Worm (Caenorhabditis elegans): Measurements from ENCODE around the gene cyp-29A4.

Gene cyp-29A4

ce11 chrV:9625122-9625521 lies 29.4 kb upstream of the cyp-29A4 start, which contains the start of gene idpc-4:
TSS of gene idpc-4 (plus strand) at chrV:9625422.
- no peak for TF ChIP-seq K12H6.12 (tag; optimal IDR thresholded peaks at IDR 0.05)
- no peak for TF ChIP-seq sea-2 (GFP tag; IDR thresholded peaks at IDR 0.05)
- TF ChIP-seq mel-28 (tag; optimal IDR thresholded peaks at IDR 0.05; ENCODE audit: borderline replicate concordance) = no peak
- TF ChIP-seq attf-6 (GFP tag; IDR thresholded peaks at IDR 0.05) = no peak
- no peak for TF ChIP-seq ceh-100 (GFP tag; IDR thresholded peaks at IDR 0.05)
- TF ChIP-seq cebp-2 (GFP tag; IDR thresholded peaks at IDR 0.05) = no peak
- no peak for TF ChIP-seq atf-7 (tag; optimal IDR thresholded peaks at IDR 0.05)
- no peak for TF ChIP-seq hlh-12 (tag; optimal IDR thresholded peaks at IDR 0.05)
- no peak for TF ChIP-seq lsl-1 (GFP tag; optimal IDR thresholded peaks at IDR 0.05)
- no peak for TF ChIP-seq mes-4 (tag; optimal IDR thresholded peaks at IDR 0.05)
- TF ChIP-seq ceh-27 (GFP tag; optimal IDR thresholded peaks at IDR 0.05) = no peak
- TF ChIP-seq madf-6 (GFP tag; IDR thresholded peaks at IDR 0.05) = no peak
- no peak for TF ChIP-seq tbp1 (GFP tag; optimal IDR thresholded peaks at IDR 0.05)
- TF ChIP-seq zfh-2 (GFP tag; conservative IDR thresholded peaks at IDR 0.05) = no peak
- TF ChIP-seq hmg-20 (GFP tag; IDR thresholded peaks at IDR 0.05) = no peak
- no peak for TF ChIP-seq ceh-91 (GFP tag; IDR thresholded peaks at IDR 0.05)

- TF ChIP-seq F37B4.10 (GFP tag; IDR thresholded peaks at IDR 0.05) = 0 out of 2 replicates have a peak, but pooled peaks have one; percentile 4
- TF ChIP-seq snpc-1.3 (tag; optimal IDR thresholded peaks at IDR 0.05; ENCODE audit: insufficient read depth) = no peak
- TF ChIP-seq F55B11.4 (tag; optimal IDR thresholded peaks at IDR 0.05; ENCODE audit: borderline replicate concordance, insufficient read depth) = no peak
- TF ChIP-seq attf-3 (GFP tag; conservative IDR thresholded peaks at IDR 0.05) = no peak
- no peak for TF ChIP-seq ekl-4 (GFP tag; IDR thresholded peaks at IDR 0.05)
- TF ChIP-seq cebp-2 (GFP tag; IDR thresholded peaks at IDR 0.05) = no peak
- TF ChIP-seq madf-10 (tag; optimal IDR thresholded peaks at IDR 0.05) = no peak
- no peak for TF ChIP-seq rpc-1 (optimal IDR thresholded peaks at IDR 0.05)
- no peak for TF ChIP-seq rpc-1 (tag; optimal IDR thresholded peaks at IDR 0.05)
- peak; percentile 92 for TF ChIP-seq egrh-3 (GFP tag; IDR thresholded peaks at IDR 0.05)
- peak; percentile 32 for TF ChIP-seq chd-7 (tag; optimal IDR thresholded peaks at IDR 0.05)
- TF ChIP-seq T07F8.4 (tag; optimal IDR thresholded peaks at IDR 0.05) = no peak
- no peak for TF ChIP-seq Y56A3A.18 (GFP tag; IDR thresholded peaks at IDR 0.05)
- peak; percentile 13 for TF ChIP-seq ceh-27 (GFP tag; optimal IDR thresholded peaks at IDR 0.05)
- 0 out of 2 replicates have a peak, but pooled peaks have one; percentile 34 for TF ChIP-seq dox-1 (GFP tag; IDR thresholded peaks at IDR 0.05)
- no peak for TF ChIP-seq B0035.1 (tag; optimal IDR thresholded peaks at IDR 0.05)
- no peak for TF ChIP-seq tbx-9 (tag; optimal IDR thresholded peaks at IDR 0.05; ENCODE audit: borderline replicate concordance)
- TF ChIP-seq zfh-2 (GFP tag; conservative IDR thresholded peaks at IDR 0.05) = peak; percentile 93
- TF ChIP-seq B0336.3 (GFP tag; IDR thresholded peaks at IDR 0.05) = no peak
- TF ChIP-seq efl-1 (GFP tag; optimal IDR thresholded peaks at IDR 0.05) = no peak
- TF ChIP-seq lag-1 (GFP tag; IDR thresholded peaks at IDR 0.05) = no peak
- 0 out of 2 replicates have a peak, but pooled peaks have one; percentile 41 for TF ChIP-seq ztf-25 (GFP tag; IDR thresholded peaks at IDR 0.05)
- 0 out of 2 replicates have a peak, but pooled peaks have one; percentile 10 for TF ChIP-seq D2030.7 (GFP tag; IDR thresholded peaks at IDR 0.05)
- TF ChIP-seq hmg-1.2 (GFP tag; IDR thresholded peaks at IDR 0.05) = no peak
- TF ChIP-seq F33H1.4 (GFP tag; IDR thresholded peaks at IDR 0.05) = no peak
- peak; percentile 20; the same call in 1 of the 2 replicates for TF ChIP-seq mcd-1 (GFP tag; IDR thresholded peaks at IDR 0.05)
These were observed 28.7 kb upstream of the cyp-29A4 start, which contains the start of gene T06E4.7 for ce11 chrV:9625604-9626446. TSS of gene T06E4.7 (plus strand) at chrV:9626396.

Measured in whole organism, young adult.